Worm (Caenorhabditis elegans) whole organism, early embryonic: ENCODE results near the gene Y46G5A.15.

Source experiments
- ama-1 ChIP-seq: fragments of 150-350 bp; optimal IDR thresholded peaks from 2 replicates; lab custom pipeline; 2014
- ceh-13 ChIP-seq: fragments of 200-800 bp; sonication (Bioruptor generic); optimal IDR thresholded peaks from 2 replicates; lab custom pipeline; 2018; ENCODE audit warnings: mild to moderate bottlenecking, missing genetic modification characterization, missing compliant biosample characterization

DNA sequence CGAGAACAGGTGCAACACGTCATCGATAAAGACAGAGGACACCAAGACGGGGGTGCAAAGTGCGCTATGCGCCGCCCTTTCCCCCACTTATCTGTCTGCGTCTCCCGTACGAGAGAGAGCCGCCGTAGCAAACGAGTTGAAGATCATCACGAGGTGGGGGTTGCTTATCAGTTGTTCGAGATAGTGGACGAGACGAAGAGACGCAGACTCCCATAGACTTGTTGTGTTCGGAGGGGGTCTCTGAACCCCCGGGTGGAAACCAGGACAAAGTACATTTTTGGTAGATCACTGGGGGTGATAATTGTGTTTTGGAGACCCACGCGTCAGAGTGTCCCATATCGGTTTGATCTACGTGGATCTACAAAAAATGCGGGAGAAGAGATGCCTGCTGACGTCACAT is 13.6 kb upstream of the Y46G5A.15 start:
- TF ChIP-seq ama-1 (no peak), ceh-13 (GFP tag; lab: Kevin White, UChicago) (no peak)
